Worm (Caenorhabditis elegans) whole organism, L4/young adult: Measurements from ENCODE around the gene del-1.

Experiments used
- W03F9.2 ChIP-seq: fragments of 150-350 bp; optimal IDR thresholded peaks from 2 replicates; lab custom pipeline; 2014; ENCODE audit warnings: missing biosample characterization, missing genetic modification characterization
- dao-5 ChIP-seq: sonication (generic microtip); optimal IDR thresholded peaks from 2 replicates; lab custom pipeline; 2016; ENCODE audit warnings: missing genotype, missing genetic modification characterization, moderate library complexity, missing compliant biosample characterization
- him-1 ChIP-seq: sonication (generic microtip); optimal IDR thresholded peaks from 2 replicates; lab custom pipeline; 2016; ENCODE audit warnings: missing genotype, missing genetic modification reagents, missing genetic modification characterization, missing compliant biosample characterization

The del-1 gene

ce11 chrX:14252042-14252441 is 15.8 kb upstream of the del-1 start, which contains the start of gene E02H4.6:
Gene E02H4.6, minus strand, starts transcription at chrX:14252142.
- no peak for TF ChIP-seq him-1 (tag; lab: Kevin White, UChicago)
- no peak for TF ChIP-seq W03F9.2 (tag; lab: Kevin White, UChicago)
- TF ChIP-seq dao-5 (tag; lab: Kevin White, UChicago) = no peak

ce11 chrX:14255031-14255430 is 12.8 kb upstream of the del-1 start, which contains the start of gene E02H4.5:
Gene E02H4.5, minus strand, starts transcription at chrX:14255131.
- no peak for TF ChIP-seq him-1 (tag; lab: Kevin White, UChicago)

DNA sequence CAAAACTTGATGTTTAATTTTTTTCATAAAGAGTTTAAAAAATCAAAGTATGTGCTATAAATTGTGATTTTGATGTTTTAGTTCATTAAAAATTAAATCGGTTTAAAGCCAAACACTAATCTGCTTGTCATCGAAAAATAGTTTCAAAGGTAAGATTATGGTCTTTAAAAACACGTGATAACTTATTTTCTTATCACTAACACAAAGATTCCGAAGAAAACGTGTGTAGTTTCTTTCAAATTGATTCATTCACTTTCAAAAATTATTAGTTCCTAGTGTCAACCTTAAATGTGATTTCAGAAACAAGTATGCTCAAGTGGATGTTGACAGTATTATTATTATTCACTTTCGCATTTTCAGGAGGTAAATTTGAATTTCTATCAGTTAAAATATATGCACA is 11.9 kb upstream of the del-1 start, which contains the start of gene E02H4.7:
Gene E02H4.7 (plus strand): TSS at position 301 of the 400 bp plus-strand sequence.
- TF ChIP-seq him-1 (tag; lab: Kevin White, UChicago) = no peak
- no peak for TF ChIP-seq W03F9.2 (tag; lab: Kevin White, UChicago)
- TF ChIP-seq dao-5 (tag; lab: Kevin White, UChicago) = no peak

- no peak for TF ChIP-seq him-1 (tag; lab: Kevin White, UChicago)
- no peak for TF ChIP-seq W03F9.2 (tag; lab: Kevin White, UChicago)
- no peak for TF ChIP-seq dao-5 (tag; lab: Kevin White, UChicago)
These were observed 10.2 kb upstream of the del-1 start, which contains the start of gene E02H4.4 for ce11 chrX:14257661-14258060. Gene E02H4.4, plus strand, starts transcription at chrX:14257961.

- TF ChIP-seq him-1 (tag; lab: Kevin White, UChicago) (no peak), W03F9.2 (tag; lab: Kevin White, UChicago) (no peak), dao-5 (tag; lab: Kevin White, UChicago) (no peak)
These were observed 4.4 kb upstream of the del-1 start, which contains the start of gene E02H4.8 for ce11 chrX:14263473-14263872. Gene E02H4.8, minus strand, starts transcription at chrX:14263573.

DNA sequence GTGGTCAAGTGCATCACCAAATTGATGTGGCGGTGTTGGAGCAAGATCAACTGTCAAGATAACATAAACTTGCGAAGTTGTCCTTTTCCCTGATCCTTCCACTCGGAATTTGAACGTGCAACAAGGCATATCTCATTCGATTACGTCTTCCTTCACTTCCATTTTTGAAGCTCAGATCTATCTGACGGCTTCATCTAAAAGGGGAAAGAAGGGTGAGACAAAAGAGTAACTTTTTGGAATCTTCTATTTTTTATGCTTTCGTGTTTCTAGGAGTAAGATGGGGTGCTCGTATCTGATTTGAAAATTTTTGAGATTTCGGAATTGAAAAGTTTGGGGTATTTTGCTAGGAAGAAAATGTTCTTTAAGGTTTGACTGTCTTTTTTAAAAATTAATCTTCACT is 711 bp upstream of the del-1 start:
- TF ChIP-seq W03F9.2 (tag; lab: Kevin White, UChicago) = no peak
- no peak for TF ChIP-seq dao-5 (tag; lab: Kevin White, UChicago)
- no peak for TF ChIP-seq him-1 (tag; lab: Kevin White, UChicago)

DNA sequence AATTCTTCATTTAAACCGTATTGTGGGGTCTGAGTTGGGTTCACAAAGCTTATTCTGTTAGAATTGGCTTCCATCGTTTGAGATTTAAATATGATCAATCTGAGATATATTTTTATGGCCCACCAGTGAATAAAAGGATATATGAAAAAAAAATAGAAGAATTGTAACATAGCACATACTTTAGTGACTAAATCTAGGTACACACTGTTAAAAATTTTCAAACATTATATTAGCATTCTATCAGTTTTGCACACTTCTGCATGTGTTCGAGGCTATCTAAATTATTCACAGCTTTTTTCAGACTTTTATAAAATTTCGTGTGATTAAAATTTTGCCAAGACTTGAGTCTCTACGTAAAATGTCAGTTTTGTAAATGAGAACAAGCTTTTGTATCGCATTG is 13.6 kb downstream of the del-1 start, which contains the start of gene E02H4.2:
Gene E02H4.2 (minus strand): TSS at position 101 of the 400 bp plus-strand sequence.
- TF ChIP-seq W03F9.2 (tag; lab: Kevin White, UChicago) = no peak
- no peak for TF ChIP-seq dao-5 (tag; lab: Kevin White, UChicago)

- no peak for TF ChIP-seq dao-5 (tag; lab: Kevin White, UChicago)
- TF ChIP-seq him-1 (tag; lab: Kevin White, UChicago) = no peak
- no peak for TF ChIP-seq W03F9.2 (tag; lab: Kevin White, UChicago)
These were observed 20.0 kb downstream of the del-1 start for ce11 chrX:14287888-14288287.

- TF ChIP-seq him-1 (tag; lab: Kevin White, UChicago) (no peak), dao-5 (tag; lab: Kevin White, UChicago) (no peak), W03F9.2 (tag; lab: Kevin White, UChicago) (no peak)
These were observed 22.1 kb downstream of the del-1 start for ce11 chrX:14289993-14290392.

- TF ChIP-seq W03F9.2 (tag; lab: Kevin White, UChicago) (no peak), dao-5 (tag; lab: Kevin White, UChicago) (no peak), him-1 (tag; lab: Kevin White, UChicago) (no peak)
These were observed 24.8 kb downstream of the del-1 start for ce11 chrX:14292632-14293031.

DNA sequence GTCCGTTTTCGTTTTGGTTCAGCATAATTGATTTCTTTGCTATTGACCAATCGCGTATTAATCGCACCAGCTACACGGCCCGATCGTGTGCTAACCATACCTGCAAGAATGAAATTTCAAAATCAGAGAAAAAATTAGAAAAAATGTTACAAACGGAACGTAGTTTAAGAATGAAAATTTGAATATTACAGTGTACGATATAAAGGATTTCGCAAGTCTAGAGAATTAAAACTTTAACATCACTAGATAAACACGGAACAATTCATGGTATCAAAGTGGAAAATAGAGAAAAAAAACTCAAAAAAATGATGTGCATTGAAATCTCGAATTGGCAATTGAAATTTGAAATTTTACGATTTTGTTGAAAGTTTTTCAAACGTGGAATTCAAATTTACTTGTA is 28.7 kb downstream of the del-1 start, which contains the start of gene madd-3:
Gene madd-3 (minus strand): TSS at position 101 of the 400 bp plus-strand sequence.
- no peak for TF ChIP-seq W03F9.2 (tag; lab: Kevin White, UChicago)
- TF ChIP-seq dao-5 (tag; lab: Kevin White, UChicago) = no peak
- TF ChIP-seq him-1 (tag; lab: Kevin White, UChicago) = no peak

- TF ChIP-seq W03F9.2 (tag; lab: Kevin White, UChicago) (no peak), dao-5 (tag; lab: Kevin White, UChicago) (no peak), him-1 (tag; lab: Kevin White, UChicago) (peak; percentile 48)
These were observed 29.3 kb downstream of the del-1 start for ce11 chrX:14297209-14297608.

ce11 chrX:14303078-14303477 is 35.2 kb downstream of the del-1 start, which contains the start of gene C11H1.5:
Gene C11H1.5, minus strand, starts transcription at chrX:14303178.
- TF ChIP-seq W03F9.2 (tag; lab: Kevin White, UChicago) = no peak

DNA sequence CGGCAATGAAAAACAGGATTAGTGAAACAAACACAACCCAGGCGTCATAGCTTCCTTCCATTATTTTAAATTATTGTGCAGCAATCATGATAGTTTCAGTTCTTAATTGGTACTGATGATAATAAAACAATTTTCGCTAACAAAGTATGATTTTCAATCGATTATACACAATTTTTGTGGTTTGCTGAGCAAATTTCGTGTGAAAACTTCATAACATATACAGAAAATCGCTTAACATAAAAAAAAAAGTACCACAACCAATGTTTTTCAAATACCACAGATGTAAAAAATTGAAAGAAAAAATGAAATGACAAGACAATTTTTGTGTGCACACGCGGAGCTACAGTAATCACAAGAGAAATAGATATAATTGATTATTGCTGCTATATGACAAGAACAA is 39.8 kb downstream of the del-1 start, which contains the start of gene gphr-2:
Gene gphr-2 (minus strand): TSS at position 101 of the 400 bp plus-strand sequence.
- no peak for TF ChIP-seq W03F9.2 (tag; lab: Kevin White, UChicago)
- no peak for TF ChIP-seq him-1 (tag; lab: Kevin White, UChicago)
- TF ChIP-seq dao-5 (tag; lab: Kevin White, UChicago) = no peak
